Worm (Caenorhabditis elegans) whole organism, L3 larva: ENCODE results near the gene dyf-2.

Experiments
- elt-1 ChIP-seq: fragments of 150-350 bp; optimal IDR thresholded peaks from 2 replicates; lab custom pipeline; 2014; ENCODE audit warnings: missing biosample characterization, missing genetic modification characterization
- fkh-10 ChIP-seq: sonication (generic microtip); optimal IDR thresholded peaks from 2 replicates; lab custom pipeline; 2017; ENCODE audit warnings: missing biosample characterization, missing genetic modification reagents, missing genetic modification characterization
- lin-39 ChIP-seq: fragments of 150-350 bp; optimal IDR thresholded peaks from 2 replicates; lab custom pipeline; 2018; ENCODE audit warnings: missing biosample characterization, missing genetic modification reagents, missing genetic modification characterization
- nhr-11 ChIP-seq: fragments of 150-350 bp; optimal IDR thresholded peaks from 2 replicates; lab custom pipeline; 2014; ENCODE audit warnings: missing biosample characterization, missing genetic modification characterization
- nhr-237 ChIP-seq: fragments of 150-350 bp; optimal IDR thresholded peaks from 2 replicates; lab custom pipeline; 2014; ENCODE audit warnings: missing biosample characterization, missing genetic modification characterization
- unc-62 ChIP-seq: fragments of 150-350 bp; sonication (generic microtip); optimal IDR thresholded peaks from 4 replicates; lab custom pipeline; 2014; ENCODE audit warnings: missing biosample characterization, missing genetic modification reagents, missing genetic modification characterization

DNA sequence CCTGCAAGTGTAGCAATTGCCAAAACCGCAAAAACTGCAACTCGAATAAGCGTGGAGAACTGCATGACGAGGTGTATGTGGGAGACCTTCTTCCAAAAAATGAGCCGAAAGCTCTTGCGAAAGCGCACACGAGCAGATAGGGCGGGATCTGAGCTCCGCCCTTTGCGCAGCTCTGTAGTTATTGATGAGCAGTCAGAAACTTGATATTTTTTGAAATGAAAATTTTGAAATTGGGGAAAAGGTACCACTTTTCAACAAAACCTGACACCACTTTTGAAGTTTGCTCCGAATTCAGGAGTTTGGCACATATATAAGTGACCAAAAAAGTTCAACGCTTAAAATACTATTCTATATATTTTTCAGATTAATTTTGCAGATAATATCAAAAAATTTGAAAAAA, 18.5 kb downstream of the dyf-2 start, which contains the start of gene flp-15:
- TF ChIP-seq elt-1 (tag; lab: Kevin White, UChicago) (no peak), lin-39 (tag; lab: Kevin White, UChicago) (no peak), fkh-10 (GFP tag; lab: Kevin White, UChicago) (no peak), unc-62 (GFP tag; lab: Kevin White, UChicago) (no peak), nhr-237 (tag; lab: Kevin White, UChicago) (no peak), nhr-11 (tag; lab: Kevin White, UChicago) (no peak)
